Fruit fly (Drosophila melanogaster) whole organism, prepupa: Measurements from ENCODE around the gene CG14840.

Source experiments
- Blimp-1 ChIP-seq: fragments of 200-800 bp; sonication (Bioruptor generic); optimal IDR thresholded peaks from 3 replicates; lab custom pipeline; 2017; ENCODE audit warnings: missing biosample characterization, missing genetic modification characterization, mild to moderate bottlenecking, moderate library complexity, missing genetic modification reagents
- CG10631 ChIP-seq: fragments of 200-800 bp; sonication (Bioruptor generic); optimal IDR thresholded peaks from 2 replicates; lab custom pipeline; 2016; ENCODE audit warnings: missing biosample characterization, missing genetic modification characterization
- CG11294 ChIP-seq: fragments of 200-800 bp; sonication (Bioruptor generic); IDR thresholded peaks from 2 replicates; pipeline ENCODE4 v1.3.6; 2022; ENCODE audit warnings: missing biosample characterization, missing genetic modification characterization
- CG15336 ChIP-seq: fragments of 200-800 bp; sonication (Bioruptor generic); IDR thresholded peaks from 2 replicates; pipeline ENCODE4 v1.3.6; 2022; ENCODE audit warnings: missing biosample characterization, missing genetic modification characterization
- CG3032 ChIP-seq: fragments of 200-800 bp; optimal IDR thresholded peaks from 2 replicates; lab custom pipeline; 2019; ENCODE audit warnings: missing biosample characterization, mild to moderate bottlenecking, missing genetic modification characterization, moderate library complexity
- CG31627 ChIP-seq: fragments of 200-800 bp; sonication (Bioruptor generic); optimal IDR thresholded peaks from 3 replicates; lab custom pipeline; 2016; ENCODE audit warnings: missing biosample characterization, missing genetic modification characterization
- CG32006 ChIP-seq: fragments of 200-800 bp; sonication (Bioruptor generic); optimal IDR thresholded peaks from 3 replicates; lab custom pipeline; 2017; ENCODE audit warnings: missing biosample characterization, mild to moderate bottlenecking, missing genetic modification characterization
- CG3919 ChIP-seq: fragments of 200-800 bp; sonication (Bioruptor generic); optimal IDR thresholded peaks from 3 replicates; lab custom pipeline; 2016; ENCODE audit warnings: missing biosample characterization, missing genetic modification characterization
- CG4318 ChIP-seq: fragments of 200-800 bp; sonication (Bioruptor generic); optimal IDR thresholded peaks from 3 replicates; lab custom pipeline; 2017; ENCODE audit warnings: missing biosample characterization, mild to moderate bottlenecking, missing genetic modification characterization
- CG6163 ChIP-seq: fragments of 200-800 bp; sonication (Bioruptor generic); IDR thresholded peaks from 3 replicates; pipeline ENCODE4 v1.3.6; 2022; ENCODE audit warnings: missing biosample characterization, missing genetic modification characterization
- CG6276 ChIP-seq: fragments of 200-800 bp; sonication (Bioruptor generic); optimal IDR thresholded peaks from 2 replicates; lab custom pipeline; 2017; ENCODE audit warnings: missing biosample characterization, mild to moderate bottlenecking, missing genetic modification characterization
- CG6792 ChIP-seq: fragments of 200-800 bp; sonication (Bioruptor generic); optimal IDR thresholded peaks from 3 replicates; lab custom pipeline; 2016; ENCODE audit warnings: missing biosample characterization, missing genetic modification characterization
- CG6854 ChIP-seq: fragments of 200-800 bp; sonication (Bioruptor generic); optimal IDR thresholded peaks from 2 replicates; lab custom pipeline; 2017; ENCODE audit warnings: missing biosample characterization, mild to moderate bottlenecking, missing genetic modification characterization
- CG7368 ChIP-seq: fragments of 200-800 bp; sonication (Bioruptor generic); optimal IDR thresholded peaks from 3 replicates; lab custom pipeline; 2016; ENCODE audit warnings: missing biosample characterization, missing genetic modification characterization
- CG9139 ChIP-seq: fragments of 200-800 bp; sonication (Bioruptor generic); optimal IDR thresholded peaks from 3 replicates; lab custom pipeline; 2017; ENCODE audit warnings: missing biosample characterization, mild to moderate bottlenecking, missing genetic modification characterization
- Eip75B ChIP-seq: fragments of 200-800 bp; sonication (Bioruptor generic); optimal IDR thresholded peaks from 3 replicates; lab custom pipeline; 2016; ENCODE audit warnings: missing biosample characterization, missing genetic modification characterization
- Eip78C ChIP-seq: fragments of 200-800 bp; sonication (Bioruptor generic); peaks from one replicate; lab custom pipeline; 2016; ENCODE audit warnings: missing biosample characterization, missing genetic modification characterization
- Ets21C ChIP-seq: fragments of 200-800 bp; sonication (Bioruptor generic); optimal IDR thresholded peaks from 3 replicates; lab custom pipeline; 2016; ENCODE audit warnings: missing biosample characterization, missing genetic modification characterization
- Ets96B ChIP-seq: fragments of 200-800 bp; optimal IDR thresholded peaks from 2 replicates; lab custom pipeline; 2019; ENCODE audit warnings: missing biosample characterization, mild to moderate bottlenecking, missing genetic modification characterization, moderate library complexity
- Gug ChIP-seq: fragments of 200-800 bp; sonication (Bioruptor generic); IDR thresholded peaks from 2 replicates; pipeline ENCODE4 v1.3.6; 2022; ENCODE audit warnings: missing biosample characterization, missing genetic modification characterization
- Hr38 ChIP-seq: sonication (Bioruptor generic); optimal IDR thresholded peaks from 2 replicates; lab custom pipeline; 2016; ENCODE audit warnings: missing biosample characterization, missing genetic modification characterization
- Hr4 ChIP-seq: fragments of 200-800 bp; sonication (Bioruptor generic); optimal IDR thresholded peaks from 3 replicates; lab custom pipeline; 2016; ENCODE audit warnings: missing biosample characterization, missing genetic modification characterization
- Lpt ChIP-seq: fragments of 200-800 bp; sonication (Bioruptor generic); optimal IDR thresholded peaks from 3 replicates; lab custom pipeline; 2016; ENCODE audit warnings: missing biosample characterization, missing genetic modification characterization
- OdsH ChIP-seq: fragments of 200-800 bp; sonication (Bioruptor generic); optimal IDR thresholded peaks from 3 replicates; lab custom pipeline; 2016; ENCODE audit warnings: missing biosample characterization, missing genetic modification characterization
- Sox14 ChIP-seq: fragments of 200-800 bp; sonication (Bioruptor generic); optimal IDR thresholded peaks from 3 replicates; lab custom pipeline; 2016; ENCODE audit warnings: missing biosample characterization, missing genetic modification characterization
- achi ChIP-seq: fragments of 200-800 bp; sonication (Bioruptor generic); optimal IDR thresholded peaks from 3 replicates; lab custom pipeline; 2016; ENCODE audit warnings: missing biosample characterization, missing genetic modification characterization
- acj6 ChIP-seq: fragments of 200-800 bp; sonication (Bioruptor generic); optimal IDR thresholded peaks from 3 replicates; lab custom pipeline; 2016; ENCODE audit warnings: missing biosample characterization, missing genetic modification characterization
- cyc ChIP-seq: fragments of 200-800 bp; sonication (Bioruptor generic); optimal IDR thresholded peaks from 3 replicates; lab custom pipeline; 2016; ENCODE audit warnings: missing biosample characterization, missing genetic modification characterization
- dsx ChIP-seq: fragments of 200-800 bp; optimal IDR thresholded peaks from 3 replicates; lab custom pipeline; 2019; ENCODE audit warnings: missing biosample characterization, mild to moderate bottlenecking, missing genetic modification characterization, moderate library complexity; ENCODE audit not compliant: poor library complexity, severe bottlenecking
- eg ChIP-seq: fragments of 200-800 bp; sonication (Bioruptor generic); IDR thresholded peaks from 3 replicates; pipeline ENCODE4 v1.3.6; 2022; ENCODE audit warnings: missing biosample characterization, missing genetic modification characterization
- esn ChIP-seq: fragments of 200-800 bp; sonication (Bioruptor generic); optimal IDR thresholded peaks from 2 replicates; lab custom pipeline; 2016; ENCODE audit warnings: missing biosample characterization, mild to moderate bottlenecking, missing genetic modification characterization, moderate library complexity
- fd59A ChIP-seq: fragments of 200-800 bp; sonication (Bioruptor generic); optimal IDR thresholded peaks from 2 replicates; lab custom pipeline; 2017; ENCODE audit warnings: missing biosample characterization, mild to moderate bottlenecking, missing genetic modification characterization, missing genetic modification reagents
- fd85E ChIP-seq: fragments of 200-800 bp; sonication (Bioruptor generic); optimal IDR thresholded peaks from 3 replicates; lab custom pipeline; 2016; ENCODE audit warnings: missing biosample characterization, missing genetic modification characterization
- fkh ChIP-seq: fragments of 200-800 bp; sonication (Bioruptor generic); optimal IDR thresholded peaks from 3 replicates; lab custom pipeline; 2017; ENCODE audit warnings: missing biosample characterization, mild to moderate bottlenecking, missing genetic modification characterization, moderate library complexity
- net ChIP-seq: fragments of 200-800 bp; sonication (Bioruptor generic); optimal IDR thresholded peaks from 3 replicates; lab custom pipeline; 2016; ENCODE audit warnings: missing biosample characterization, missing genetic modification characterization
- pdm3 ChIP-seq: fragments of 200-800 bp; sonication (Bioruptor generic); optimal IDR thresholded peaks from 3 replicates; lab custom pipeline; 2016; ENCODE audit warnings: missing biosample characterization, missing genetic modification characterization
- salr ChIP-seq, 2 experiments: fragments of 200-800 bp; sonication (Bioruptor generic); optimal IDR thresholded peaks; 3 replicates each; lab custom pipeline; 2016 to 2018; ENCODE audit warnings: missing biosample characterization in 2 of 2, missing genetic modification characterization in 2 of 2, mild to moderate bottlenecking in 1 of 2
- spab ChIP-seq: fragments of 200-800 bp; sonication (Bioruptor generic); optimal IDR thresholded peaks from 2 replicates; lab custom pipeline; 2017; ENCODE audit warnings: missing biosample characterization, mild to moderate bottlenecking, missing genetic modification characterization, missing genetic modification reagents
- ss ChIP-seq, 2 experiments: fragments of 200-800 bp; sonication (Bioruptor generic); optimal IDR thresholded peaks; 2 replicates in 1 of 2; 3 replicates in 1 of 2; lab custom pipeline; 2017 to 2018; ENCODE audit warnings: mild to moderate bottlenecking in 2 of 2, missing biosample characterization in 2 of 2, missing genetic modification characterization in 2 of 2, moderate library complexity in 1 of 2
- svp ChIP-seq: fragments of 200-800 bp; sonication (Bioruptor generic); peaks from one replicate; lab custom pipeline; 2016; ENCODE audit warnings: missing biosample characterization, missing genetic modification characterization
- topi ChIP-seq: fragments of 200-800 bp; sonication (Bioruptor generic); optimal IDR thresholded peaks from 3 replicates; lab custom pipeline; 2016; ENCODE audit warnings: missing biosample characterization, missing genetic modification characterization
- vri ChIP-seq: fragments of 200-800 bp; sonication (Bioruptor generic); optimal IDR thresholded peaks from 3 replicates; lab custom pipeline; 2016; ENCODE audit warnings: missing biosample characterization, mild to moderate bottlenecking, missing genetic modification characterization

The CG14840 gene

DNA sequence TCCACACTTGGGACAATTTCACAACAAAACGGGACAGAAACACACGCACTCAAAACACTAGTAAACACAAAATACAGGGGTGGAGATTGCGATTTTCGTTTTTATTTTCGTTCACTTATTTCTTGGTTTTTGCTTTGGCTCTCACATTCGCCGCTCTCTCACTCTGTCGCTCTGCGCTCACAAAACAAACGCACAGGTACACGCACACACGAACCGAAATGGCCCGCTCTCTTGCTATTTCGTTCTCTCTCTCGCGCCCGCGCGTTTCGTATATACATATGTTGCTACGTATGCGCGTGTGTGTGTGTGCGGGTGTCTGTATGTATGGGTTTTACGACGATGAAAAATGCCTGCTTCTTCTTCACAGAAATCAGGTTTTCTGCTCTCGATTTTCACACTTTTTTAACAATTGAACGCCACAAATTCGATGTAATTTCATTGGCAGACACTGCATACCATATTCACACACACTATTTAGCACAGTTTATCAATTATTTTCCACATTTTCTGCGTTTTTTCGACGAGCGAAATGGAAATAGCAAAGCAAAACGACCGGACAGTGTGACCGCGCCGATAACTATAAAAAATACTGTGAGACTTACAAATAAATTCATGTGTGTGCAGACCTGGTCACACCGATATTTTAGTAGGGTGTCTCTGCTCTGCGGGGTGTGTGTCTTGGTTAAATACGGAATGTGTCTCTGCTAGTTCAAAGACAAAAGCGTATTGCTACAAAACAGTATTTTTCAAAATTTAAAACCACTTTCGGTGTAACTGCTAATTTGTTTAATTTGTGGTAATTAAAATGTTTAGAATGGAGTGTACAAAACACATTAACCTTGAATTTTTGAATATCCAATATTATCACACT is 25.5 kb upstream of the CG14840 start, which contains the start of gene trx (continued):
- TF ChIP-seq achi (GFP tag; lab: Kevin White, UChicago) = no peak

- TF ChIP-seq Sox14 = no peak
- TF ChIP-seq Ets96B (tag; lab: Kevin White, UChicago) = no peak
- TF ChIP-seq OdsH (GFP tag; lab: Kevin White, UChicago) = no peak
- peak; percentile 85 for TF ChIP-seq fkh (GFP tag; lab: Kevin White, UChicago)
- TF ChIP-seq CG6792 = no peak
- no peak for TF ChIP-seq spab (GFP tag; lab: Kevin White, UChicago)
- no peak for TF ChIP-seq dsx
- TF ChIP-seq CG11294 (GFP tag; lab: Robert Waterston, UW) = no peak
- no peak for TF ChIP-seq CG4318 (GFP tag; lab: Kevin White, UChicago)
- no peak for TF ChIP-seq CG10631 (GFP tag; lab: Kevin White, UChicago)
- TF ChIP-seq CG3032 (tag; lab: Kevin White, UChicago) = no peak
- no peak for TF ChIP-seq CG3919 (GFP tag; lab: Kevin White, UChicago)
- TF ChIP-seq acj6 (GFP tag; lab: Kevin White, UChicago) = no peak
- TF ChIP-seq CG32006 (GFP tag; lab: Kevin White, UChicago) = peak; percentile 19
- no peak for TF ChIP-seq achi (GFP tag; lab: Kevin White, UChicago)
- no peak for TF ChIP-seq eg (GFP tag; lab: Robert Waterston, UW)
- no peak for TF ChIP-seq Lpt (GFP tag; lab: Kevin White, UChicago)
- no peak for TF ChIP-seq Gug (GFP tag; lab: Robert Waterston, UW)
- TF ChIP-seq CG7368 (GFP tag; lab: Kevin White, UChicago) = no peak
- no peak for TF ChIP-seq CG6276
- peak; percentile 58 for TF ChIP-seq svp (GFP tag; lab: Kevin White, UChicago)
- TF ChIP-seq Eip78C = peak; percentile 61
- no peak for TF ChIP-seq cyc (GFP tag; lab: Kevin White, UChicago)
- TF ChIP-seq ss (GFP tag; optimal IDR thresholded peaks at IDR 0.05; lab: Kevin White, UChicago) = no peak
- TF ChIP-seq net (GFP tag; lab: Kevin White, UChicago) = no peak
- no peak for TF ChIP-seq CG6163 (GFP tag; lab: Robert Waterston, UW)
- no peak for TF ChIP-seq pdm3 (GFP tag; lab: Kevin White, UChicago)
- TF ChIP-seq CG9139 = no peak
- no peak for TF ChIP-seq topi
- TF ChIP-seq CG31627 = no peak
- no peak for TF ChIP-seq fd59A
- no peak for TF ChIP-seq CG6854 (GFP tag; lab: Kevin White, UChicago)
- peak; percentile 33 for TF ChIP-seq Hr4 (GFP tag; lab: Kevin White, UChicago)
- no peak for TF ChIP-seq Eip75B (GFP tag; lab: Kevin White, UChicago)
- TF ChIP-seq Hr38 (GFP tag; lab: Kevin White, UChicago) = no peak
- TF ChIP-seq Ets21C = no peak
- TF ChIP-seq salr (GFP tag; optimal IDR thresholded peaks at IDR 0.05; lab: Kevin White, UChicago) = no peak
- TF ChIP-seq esn (GFP tag; lab: Kevin White, UChicago) = no peak
- TF ChIP-seq fd85E (GFP tag; lab: Kevin White, UChicago) = no peak
- no peak for TF ChIP-seq vri
- TF ChIP-seq Blimp-1 (GFP tag; lab: Kevin White, UChicago) = no peak
- TF ChIP-seq CG15336 (GFP tag; lab: Robert Waterston, UW) = no peak
- TF ChIP-seq, all 60 proteins: peak for 5
Measured at dm6 chr3R:14285059-14285953, 24.3 kb upstream of the CG14840 start.
